Worm (Caenorhabditis elegans) whole organism, L1 larva: ENCODE measurements around the gene clec-264.

Experiments used
- F16B12.6 ChIP-seq: fragments of 150-350 bp; optimal IDR thresholded peaks from 2 replicates; lab custom pipeline; 2014; ENCODE audit warnings: missing biosample characterization, missing genetic modification characterization
- alr-1 ChIP-seq: fragments of 200-800 bp; sonication (Bioruptor generic); optimal IDR thresholded peaks from 2 replicates; lab custom pipeline; 2018; ENCODE audit warnings: borderline replicate concordance, mild to moderate bottlenecking, missing genetic modification characterization, missing compliant biosample characterization
- ceh-8 ChIP-seq: fragments of 200-800 bp; sonication (Bioruptor generic); optimal IDR thresholded peaks from 2 replicates; lab custom pipeline; 2018; ENCODE audit warnings: mild to moderate bottlenecking, missing genetic modification characterization, moderate library complexity, missing compliant biosample characterization
- ceh-82 ChIP-seq, 3 experiments: fragments of 150-350 bp in 1 of 3; sonication (generic microtip) in 2 of 3; optimal IDR thresholded peaks; 2 replicates each; lab custom pipeline; 2014 to 2017; ENCODE audit warnings: missing biosample characterization in 3 of 3, missing genetic modification characterization in 3 of 3
- ceh-88 ChIP-seq: fragments of 200-800 bp; sonication (Bioruptor generic); IDR thresholded peaks from 2 replicates; pipeline ENCODE4 v1.3.6; 2022; ENCODE audit warnings: missing genetic modification characterization, missing compliant biosample characterization
- ces-1 ChIP-seq: fragments of 150-350 bp; optimal IDR thresholded peaks from 2 replicates; lab custom pipeline; 2014; ENCODE audit warnings: missing biosample characterization, missing genetic modification reagents, missing genetic modification characterization
- egl-13 ChIP-seq: sonication (generic microtip); optimal IDR thresholded peaks from 2 replicates; lab custom pipeline; 2016; ENCODE audit warnings: missing genotype, missing genetic modification reagents, missing genetic modification characterization, missing compliant biosample characterization
- elt-3 ChIP-seq, 6 experiments: fragments of 150-350 bp in 1 of 6; sonication (generic microtip); optimal IDR thresholded peaks; 2 replicates each; lab custom pipeline; 2017 to 2018; ENCODE audit warnings: missing biosample characterization in 6 of 6, missing genetic modification characterization in 6 of 6, inconsistent platforms in 1 of 6
- ets-5 ChIP-seq: fragments of 200-800 bp; sonication (Bioruptor generic); IDR thresholded peaks from 2 replicates; pipeline ENCODE4 v1.3.6; 2022; ENCODE audit warnings: missing genetic modification characterization, missing compliant biosample characterization
- fkh-10 ChIP-seq: sonication (generic microtip); optimal IDR thresholded peaks from 2 replicates; lab custom pipeline; 2017; ENCODE audit warnings: missing biosample characterization, missing genetic modification reagents, missing genetic modification characterization
- fkh-8 ChIP-seq: sonication (generic microtip); optimal IDR thresholded peaks from 2 replicates; lab custom pipeline; 2016; ENCODE audit warnings: mild to moderate bottlenecking, missing genetic modification characterization, missing compliant biosample characterization
- jun-1 ChIP-seq: fragments of 150-350 bp; optimal IDR thresholded peaks from 2 replicates; lab custom pipeline; 2014; ENCODE audit warnings: missing biosample characterization, missing genetic modification reagents, missing genetic modification characterization
- lin-14 ChIP-seq: fragments of 200-800 bp; sonication (Bioruptor generic); optimal IDR thresholded peaks from 2 replicates; lab custom pipeline; 2018; ENCODE audit warnings: mild to moderate bottlenecking, missing genetic modification characterization, moderate library complexity, missing compliant biosample characterization
- lin-15B ChIP-seq: fragments of 150-350 bp; sonication (generic microtip); optimal IDR thresholded peaks from 3 replicates; lab custom pipeline; 2014; ENCODE audit warnings: missing biosample characterization, missing genetic modification characterization
- lin-35 ChIP-seq, 2 experiments: fragments of 150-350 bp; optimal IDR thresholded peaks; 2 replicates each; lab custom pipeline; 2014; ENCODE audit warnings: missing biosample characterization in 2 of 2, missing genetic modification characterization in 2 of 2, missing genetic modification reagents in 2 of 2
- lir-3 ChIP-seq: sonication (generic microtip); optimal IDR thresholded peaks from 2 replicates; lab custom pipeline; 2016; ENCODE audit warnings: mild to moderate bottlenecking, missing genetic modification characterization, moderate library complexity, missing compliant biosample characterization; ENCODE audit not compliant: poor library complexity
- lsy-2 ChIP-seq, 2 experiments: fragments of 150-350 bp; optimal IDR thresholded peaks; 2 replicates each; lab custom pipeline; 2014; ENCODE audit warnings: missing biosample characterization in 2 of 2, missing genetic modification characterization in 2 of 2
- mab-9 ChIP-seq: fragments of 200-800 bp; sonication (Bioruptor generic); IDR thresholded peaks from 2 replicates; pipeline ENCODE4 v1.3.6; 2022; ENCODE audit warnings: missing genetic modification reagents, missing genetic modification characterization, missing compliant biosample characterization
- mep-1 ChIP-seq: fragments of 150-350 bp; optimal IDR thresholded peaks from 2 replicates; lab custom pipeline; 2014; ENCODE audit warnings: missing biosample characterization, missing genetic modification characterization
- nhr-11 ChIP-seq: fragments of 150-350 bp; optimal IDR thresholded peaks from 2 replicates; lab custom pipeline; 2014; ENCODE audit warnings: missing biosample characterization, missing genetic modification characterization
- nhr-19 ChIP-seq: fragments of 200-800 bp; sonication (Bioruptor generic); conservative IDR thresholded peaks from 2 replicates; pipeline ENCODE4 v1.3.6; 2022; ENCODE audit warnings: missing genetic modification characterization, missing compliant biosample characterization
- nhr-47 ChIP-seq: sonication (generic microtip); optimal IDR thresholded peaks from 2 replicates; lab custom pipeline; 2016; ENCODE audit warnings: mild to moderate bottlenecking, missing genetic modification characterization, moderate library complexity, missing compliant biosample characterization
- nhr-71 ChIP-seq: sonication (generic microtip); optimal IDR thresholded peaks from 2 replicates; lab custom pipeline; 2016; ENCODE audit warnings: mild to moderate bottlenecking, missing genetic modification characterization, moderate library complexity, missing compliant biosample characterization
- nhr-85 ChIP-seq: sonication (generic microtip); peaks from one replicate; lab custom pipeline; 2016; ENCODE audit warnings: missing genetic modification characterization, inconsistent platforms, missing compliant biosample characterization
- skn-1 ChIP-seq: fragments of 150-350 bp; optimal IDR thresholded peaks from 2 replicates; lab custom pipeline; 2014; ENCODE audit warnings: missing biosample characterization, missing genetic modification characterization
- snpc-4 ChIP-seq: fragments of 150-350 bp; optimal IDR thresholded peaks from 2 replicates; lab custom pipeline; 2014; ENCODE audit warnings: missing biosample characterization, missing genetic modification characterization
- snu-23 ChIP-seq: sonication (generic microtip); optimal IDR thresholded peaks from 2 replicates; lab custom pipeline; 2016; ENCODE audit warnings: missing genetic modification characterization, missing compliant biosample characterization
- sptf-1 ChIP-seq: fragments of 150-350 bp; optimal IDR thresholded peaks from 2 replicates; lab custom pipeline; 2014; ENCODE audit warnings: missing biosample characterization, missing genetic modification characterization
- tbx-2 ChIP-seq: sonication (generic microtip); optimal IDR thresholded peaks from 2 replicates; lab custom pipeline; 2016; ENCODE audit warnings: missing genetic modification characterization, missing compliant biosample characterization
- unc-130 ChIP-seq: fragments of 150-350 bp; optimal IDR thresholded peaks from 2 replicates; lab custom pipeline; 2017; ENCODE audit warnings: missing biosample characterization, missing genetic modification characterization, inconsistent platforms
- unc-62 ChIP-seq: fragments of 150-350 bp; optimal IDR thresholded peaks from 2 replicates; lab custom pipeline; 2014; ENCODE audit warnings: missing biosample characterization, missing genetic modification reagents, missing genetic modification characterization
- unc-86 ChIP-seq: sonication (generic microtip); optimal IDR thresholded peaks from 2 replicates; lab custom pipeline; 2016; ENCODE audit warnings: missing genetic modification characterization, missing compliant biosample characterization
- unc-98 ChIP-seq: fragments of 200-800 bp; sonication (Bioruptor generic); IDR thresholded peaks from 2 replicates; pipeline ENCODE4 v1.3.6; 2022; ENCODE audit warnings: missing genetic modification characterization, missing compliant biosample characterization
- vab-15 ChIP-seq: sonication (generic microtip); optimal IDR thresholded peaks from 2 replicates; lab custom pipeline; 2017; ENCODE audit warnings: missing genotype, mild to moderate bottlenecking, missing genetic modification characterization, missing compliant biosample characterization
- xbp-1 ChIP-seq: sonication (generic microtip); optimal IDR thresholded peaks from 2 replicates; lab custom pipeline; 2016; ENCODE audit warnings: missing genetic modification characterization, missing compliant biosample characterization
- zag-1 ChIP-seq: fragments of 150-350 bp; optimal IDR thresholded peaks from 2 replicates; lab custom pipeline; 2014; ENCODE audit warnings: missing biosample characterization, missing genetic modification characterization

The clec-264 gene

ce11 chrV:20879069-20879667, 28.7 kb upstream of the clec-264 start, which contains the start of gene unc-80 (continued):
- TF ChIP-seq lir-3 (tag; lab: Kevin White, UChicago), result no peak
- peak; percentile 19 for TF ChIP-seq unc-130 (tag; lab: Kevin White, UChicago)
- peak; percentile 30 for TF ChIP-seq mep-1 (tag; lab: Kevin White, UChicago)
- peak; percentile 11 for TF ChIP-seq lin-15B (tag; lab: Kevin White, UChicago)
- peak in 1 of 2 experiments; percentile 32 for TF ChIP-seq lin-35 (GFP tag; optimal IDR thresholded peaks at IDR 0.05; lab: Kevin White, UChicago)
- TF ChIP-seq nhr-11 (tag; lab: Kevin White, UChicago), result no peak
- TF ChIP-seq nhr-71 (tag; lab: Kevin White, UChicago), result peak; percentile 57

- TF ChIP-seq nhr-85 (no peak), unc-62 (GFP tag; lab: Kevin White, UChicago) (no peak), lin-15B (tag; lab: Kevin White, UChicago) (no peak), elt-3 (tag; optimal IDR thresholded peaks at IDR 0.05; lab: Kevin White, UChicago) (no peak), nhr-19 (no peak), vab-15 (no peak), snu-23 (no peak), zag-1 (tag; lab: Kevin White, UChicago) (no peak), jun-1 (no peak), alr-1 (tag; lab: Kevin White, UChicago) (no peak), skn-1 (no peak), unc-86 (tag; lab: Kevin White, UChicago) (no peak), ceh-88 (GFP tag; lab: Robert Waterston, UW) (no peak), xbp-1 (tag; lab: Kevin White, UChicago) (no peak), nhr-47 (tag; lab: Kevin White, UChicago) (no peak), ceh-8 (GFP tag; lab: Kevin White, UChicago) (no peak)
Observed at ce11 chrV:20875324-20875723, 24.8 kb upstream of the clec-264 start.

ce11 chrV:20873144-20873543, 22.6 kb upstream of the clec-264 start:
- peak; percentile 77 for TF ChIP-seq fkh-10 (GFP tag; lab: Kevin White, UChicago)
- peak; percentile 37 for TF ChIP-seq ceh-8 (GFP tag; lab: Kevin White, UChicago)
- TF ChIP-seq nhr-71 (tag; lab: Kevin White, UChicago), result peak; percentile 18
- peak in 1 of 3 experiments; percentile 32 for TF ChIP-seq ceh-82 (tag; optimal IDR thresholded peaks at IDR 0.05; lab: Kevin White, UChicago)
- peak; percentile 86 for TF ChIP-seq lin-14
- TF ChIP-seq ces-1 (GFP tag; lab: Kevin White, UChicago), result peak; percentile 86
- TF ChIP-seq tbx-2 (tag; lab: Kevin White, UChicago), result peak; percentile 6
- no peak for TF ChIP-seq snpc-4 (tag; lab: Kevin White, UChicago)
- no peak for TF ChIP-seq jun-1

ce11 chrV:20871194-20871593, 20.7 kb upstream of the clec-264 start:
- TF ChIP-seq ets-5, result no peak
- TF ChIP-seq egl-13 (tag; lab: Kevin White, UChicago), result no peak
- no peak for TF ChIP-seq lir-3 (tag; lab: Kevin White, UChicago)
- TF ChIP-seq unc-98 (GFP tag; lab: Robert Waterston, UW), result no peak
- TF ChIP-seq fkh-8 (tag; lab: Kevin White, UChicago), result no peak
- no peak for TF ChIP-seq ceh-82 (tag; optimal IDR thresholded peaks at IDR 0.05; lab: Kevin White, UChicago)
- no peak for TF ChIP-seq lsy-2 (tag; optimal IDR thresholded peaks at IDR 0.05; lab: Kevin White, UChicago)
- no peak for TF ChIP-seq F16B12.6
- no peak for TF ChIP-seq mab-9 (GFP tag; lab: Robert Waterston, UW)
- TF ChIP-seq sptf-1 (tag; lab: Kevin White, UChicago), result no peak
